Worm (Caenorhabditis elegans): Measurements from ENCODE around the gene skr-12.
"Not testable (repeated sequence)": the region's sequence is repeated elsewhere in the genome, so short reads cannot be mapped to it uniquely, and the experiment has no call there.

Gene skr-12

DNA sequence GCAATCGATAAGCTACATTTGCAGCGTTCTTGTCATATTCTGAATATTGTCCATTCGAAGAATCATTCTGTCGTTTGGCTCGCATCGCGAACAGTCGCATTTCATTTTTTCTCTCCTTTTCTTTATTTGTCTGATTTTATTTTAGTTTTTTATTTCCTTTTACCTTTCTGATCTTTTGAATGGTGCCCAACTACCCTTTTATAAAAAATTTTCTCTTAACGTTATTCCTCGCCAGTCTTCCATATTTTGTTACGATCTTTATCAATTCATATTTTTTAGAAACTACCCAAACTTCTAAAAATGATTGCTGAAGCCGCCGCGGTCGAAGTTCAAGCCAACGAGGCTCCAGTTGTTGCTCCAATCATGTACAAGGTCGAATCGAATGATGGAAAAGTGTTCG lies 3.8 kb upstream of the skr-12 start, which contains the start of gene skr-9:
skr-9 (plus strand) TSS at position 301 of the 400 bp plus-strand sequence.
- TF ChIP-seq ama-1 (optimal IDR thresholded peaks at IDR 0.05); unc-62 (GFP tag; optimal IDR thresholded peaks at IDR 0.05); lin-15B (tag; optimal IDR thresholded peaks at IDR 0.05): not testable (repeated sequence)

DNA sequence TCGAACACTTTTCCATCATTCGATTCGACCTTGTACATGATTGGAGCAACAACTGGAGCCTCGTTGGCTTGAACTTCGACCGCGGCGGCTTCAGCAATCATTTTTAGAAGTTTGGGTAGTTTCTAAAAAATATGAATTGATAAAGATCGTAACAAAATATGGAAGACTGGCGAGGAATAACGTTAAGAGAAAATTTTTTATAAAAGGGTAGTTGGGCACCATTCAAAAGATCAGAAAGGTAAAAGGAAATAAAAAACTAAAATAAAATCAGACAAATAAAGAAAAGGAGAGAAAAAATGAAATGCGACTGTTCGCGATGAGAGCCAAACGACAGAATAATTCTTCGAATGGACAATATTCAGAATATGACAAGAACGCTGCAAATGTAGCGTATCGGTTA lies 1.3 kb upstream of the skr-12 start, which contains the start of gene skr-8:
skr-8 (minus strand) TSS at position 101 of the 400 bp plus-strand sequence.
- TF ChIP-seq nhr-76, nhr-28, lin-15B (tag; optimal IDR thresholded peaks at IDR 0.05): not testable (repeated sequence)

DNA sequence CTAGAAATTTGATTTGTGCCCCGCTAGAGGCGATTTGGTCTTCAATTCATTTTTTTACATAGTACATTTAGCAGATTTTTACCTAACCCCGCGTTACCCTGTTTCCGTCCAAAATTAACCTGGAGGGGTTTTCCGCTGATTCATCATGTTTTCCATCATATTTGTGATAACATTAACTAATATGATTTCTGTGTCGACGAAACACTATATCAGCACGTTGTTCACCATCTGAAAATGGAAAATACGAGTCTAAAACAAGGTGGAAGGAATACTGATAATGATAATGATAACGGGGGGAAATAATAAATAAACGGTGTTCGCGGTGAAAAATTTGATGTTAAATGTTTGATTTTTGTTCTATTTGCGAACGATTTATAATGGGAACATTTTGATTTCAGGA lies 4.7 kb downstream of the skr-12 start:
- TF ChIP-seq nhr-11 (tag; optimal IDR thresholded peaks at IDR 0.05) (no peak), mml-1 (tag; optimal IDR thresholded peaks at IDR 0.05) (no peak), ceh-9 (tag; optimal IDR thresholded peaks at IDR 0.05) (no peak), fkh-10 (GFP tag; optimal IDR thresholded peaks at IDR 0.05) (no peak), ZK546.5 (tag; optimal IDR thresholded peaks at IDR 0.05) (no peak), nhr-76 (tag; optimal IDR thresholded peaks at IDR 0.05) (no peak), pha-4 (tag; optimal IDR thresholded peaks at IDR 0.05) (peak; percentile 80), mdl-1 (tag; optimal IDR thresholded peaks at IDR 0.05) (no peak), unc-62 (GFP tag; optimal IDR thresholded peaks at IDR 0.05) (no peak), pqm-1 (tag; optimal IDR thresholded peaks at IDR 0.05) (peak; percentile 98), elt-3 (tag; optimal IDR thresholded peaks at IDR 0.05) (no peak), ama-1 (optimal IDR thresholded peaks at IDR 0.05) (no peak), ceh-82 (tag; optimal IDR thresholded peaks at IDR 0.05) (no peak), jun-1 (tag; optimal IDR thresholded peaks at IDR 0.05) (peak; percentile 74), fos-1 (tag; optimal IDR thresholded peaks at IDR 0.05) (no peak), ztf-11 (tag; optimal IDR thresholded peaks at IDR 0.05) (no peak), lin-15B (tag; optimal IDR thresholded peaks at IDR 0.05) (no peak), nhr-77 (tag; optimal IDR thresholded peaks at IDR 0.05) (no peak), elt-2 (tag; optimal IDR thresholded peaks at IDR 0.05) (peak; percentile 99), ceh-16 (tag; optimal IDR thresholded peaks at IDR 0.05) (no peak), zag-1 (tag; optimal IDR thresholded peaks at IDR 0.05) (no peak), aly-2 (tag; optimal IDR thresholded peaks at IDR 0.05) (no peak), nhr-25 (tag; optimal IDR thresholded peaks at IDR 0.05) (no peak), lsy-12 (tag; optimal IDR thresholded peaks at IDR 0.05) (no peak), nhr-67 (tag; optimal IDR thresholded peaks at IDR 0.05) (no peak), hmg-11 (tag; optimal IDR thresholded peaks at IDR 0.05) (no peak)

DNA sequence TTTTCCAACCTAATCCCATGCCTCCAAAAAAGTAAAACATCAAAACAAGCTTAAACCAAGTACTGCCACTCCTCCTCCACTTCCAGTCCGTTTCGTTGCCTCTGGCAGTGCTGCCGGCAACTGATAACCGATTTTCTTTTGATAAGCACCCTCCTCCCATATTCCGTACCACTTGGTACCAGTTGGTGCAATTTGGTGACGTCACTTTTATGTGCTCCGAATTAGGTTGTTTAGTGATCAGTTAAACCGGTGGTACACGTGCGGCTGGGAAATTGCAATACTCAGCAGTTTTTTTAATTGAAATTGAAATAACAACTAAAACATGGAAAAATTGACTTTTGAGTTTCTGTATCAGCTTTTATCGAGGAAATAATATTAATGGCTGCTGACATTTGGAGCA lies 7.0 kb downstream of the skr-12 start:
- TF ChIP-seq ama-1 (optimal IDR thresholded peaks at IDR 0.05) (no peak), fkh-2 (tag; optimal IDR thresholded peaks at IDR 0.05) (no peak), pha-4 (tag; optimal IDR thresholded peaks at IDR 0.05) (peak; percentile 11), ceh-82 (tag; optimal IDR thresholded peaks at IDR 0.05) (no peak), ceh-9 (tag; optimal IDR thresholded peaks at IDR 0.05) (no peak), ceh-28 (tag; optimal IDR thresholded peaks at IDR 0.05) (peak; percentile 19), jun-1 (tag; optimal IDR thresholded peaks at IDR 0.05) (no peak), nhr-76 (tag; optimal IDR thresholded peaks at IDR 0.05) (no peak), lin-39 (tag; optimal IDR thresholded peaks at IDR 0.05) (no peak), elt-1 (tag; optimal IDR thresholded peaks at IDR 0.05) (no peak), pqm-1 (tag; optimal IDR thresholded peaks at IDR 0.05) (peak; percentile 94), skn-1 (tag; optimal IDR thresholded peaks at IDR 0.05) (no peak), elt-3 (tag; optimal IDR thresholded peaks at IDR 0.05) (no peak), unc-62 (GFP tag; optimal IDR thresholded peaks at IDR 0.05) (no peak), daf-12 (tag; optimal IDR thresholded peaks at IDR 0.05) (no peak), nfya-1 (tag; optimal IDR thresholded peaks at IDR 0.05; ENCODE audit: insufficient read depth) (no peak), ztf-4 (tag; optimal IDR thresholded peaks at IDR 0.05) (no peak), nhr-28 (tag; optimal IDR thresholded peaks at IDR 0.05) (no peak), nhr-25 (tag; optimal IDR thresholded peaks at IDR 0.05) (no peak), elt-2 (tag; optimal IDR thresholded peaks at IDR 0.05) (peak; percentile 98), nhr-77 (tag; optimal IDR thresholded peaks at IDR 0.05) (no peak), lsy-12 (tag; optimal IDR thresholded peaks at IDR 0.05) (peak; percentile 36), hmg-11 (tag; optimal IDR thresholded peaks at IDR 0.05) (no peak), ztf-11 (tag; optimal IDR thresholded peaks at IDR 0.05) (no peak), fos-1 (tag; optimal IDR thresholded peaks at IDR 0.05) (peak; percentile 24)

Data from whole organism, L3 larva.